Fruit fly (Drosophila melanogaster) whole organism, embryonic: Measurements from ENCODE around the gene Tyler.

Source experiments
- Bgb ChIP-seq: fragments of 200-800 bp; sonication (Bioruptor generic); IDR thresholded peaks from 2 replicates; pipeline ENCODE4 v1.3.6; 2022; ENCODE audit warnings: missing biosample characterization, missing genetic modification characterization; ENCODE audit not compliant: partially characterized antibody
- CG10209 ChIP-seq: fragments of 200-800 bp; sonication (Bioruptor generic); optimal IDR thresholded peaks from 3 replicates; lab custom pipeline; 2017; ENCODE audit warnings: missing biosample characterization, mild to moderate bottlenecking, missing genetic modification characterization, missing genetic modification reagents
- CG11696 ChIP-seq: fragments of 200-800 bp; sonication (Bioruptor generic); IDR thresholded peaks from 2 replicates; pipeline ENCODE4 v1.3.6; 2022; ENCODE audit warnings: missing biosample characterization, missing genetic modification characterization
- CG12391 ChIP-seq: fragments of 200-800 bp; sonication (Bioruptor generic); optimal IDR thresholded peaks from 3 replicates; lab custom pipeline; 2018; ENCODE audit warnings: missing biosample characterization, mild to moderate bottlenecking, missing genetic modification characterization, moderate library complexity
- CG13123 ChIP-seq: fragments of 200-800 bp; sonication (Bioruptor generic); optimal IDR thresholded peaks from 2 replicates; lab custom pipeline; 2016; ENCODE audit warnings: missing biosample characterization, missing genetic modification characterization
- CG13624 ChIP-seq: fragments of 200-800 bp; sonication (Bioruptor generic); optimal IDR thresholded peaks from 2 replicates; lab custom pipeline; 2016; ENCODE audit warnings: missing biosample characterization, missing genetic modification characterization
- CG16813 ChIP-seq: fragments of 200-800 bp; sonication (Bioruptor generic); IDR thresholded peaks from 3 replicates; pipeline ENCODE4 v1.3.6; 2022; ENCODE audit warnings: missing biosample characterization, missing genetic modification characterization; ENCODE audit not compliant: partially characterized antibody
- CG17802 ChIP-seq: fragments of 200-800 bp; sonication (Bioruptor generic); optimal IDR thresholded peaks from 2 replicates; lab custom pipeline; 2018; ENCODE audit warnings: missing biosample characterization, mild to moderate bottlenecking, missing genetic modification characterization, moderate library complexity
- CG18262 ChIP-seq: fragments of 200-800 bp; optimal IDR thresholded peaks from 3 replicates; lab custom pipeline; 2019; ENCODE audit warnings: missing biosample characterization, mild to moderate bottlenecking, missing genetic modification characterization, moderate library complexity
- CG32532 ChIP-seq: fragments of 200-800 bp; sonication (Bioruptor generic); IDR thresholded peaks from 2 replicates; pipeline ENCODE4 v1.3.6; 2022; ENCODE audit warnings: missing biosample characterization, missing genetic modification characterization
- CG32767 ChIP-seq: fragments of 200-800 bp; sonication (Bioruptor generic); IDR thresholded peaks from 2 replicates; pipeline ENCODE4 v1.3.6; 2022; ENCODE audit warnings: missing biosample characterization, missing genetic modification characterization
- CG3847 ChIP-seq: fragments of 200-800 bp; sonication (Bioruptor generic); IDR thresholded peaks from 2 replicates; pipeline ENCODE4 v1.3.6; 2022; ENCODE audit warnings: missing biosample characterization, missing genetic modification characterization
- CG6854 ChIP-seq: fragments of 200-800 bp; sonication (Bioruptor generic); optimal IDR thresholded peaks from 3 replicates; lab custom pipeline; 2017; ENCODE audit warnings: missing biosample characterization, mild to moderate bottlenecking, missing genetic modification characterization
- CG7357 ChIP-seq: fragments of 200-800 bp; sonication (Bioruptor generic); IDR thresholded peaks from 3 replicates; pipeline ENCODE4 v1.3.6; 2022; ENCODE audit warnings: missing biosample characterization, missing genetic modification characterization
- CG8290 ChIP-seq, 3 experiments: fragments of 200-800 bp; sonication (Bioruptor generic); optimal IDR thresholded peaks; 2 replicates each; lab custom pipeline; 2016 to 2019; ENCODE audit warnings: missing biosample characterization in 3 of 3, missing genetic modification characterization in 3 of 3, mild to moderate bottlenecking in 2 of 3, moderate library complexity in 1 of 3
- CG9797 ChIP-seq: fragments of 200-800 bp; sonication (Bioruptor generic); optimal IDR thresholded peaks from 3 replicates; lab custom pipeline; 2018; ENCODE audit warnings: missing biosample characterization, mild to moderate bottlenecking, missing genetic modification characterization
- CHES-1-like ChIP-seq: fragments of 200-800 bp; sonication (Bioruptor generic); optimal IDR thresholded peaks from 2 replicates; lab custom pipeline; 2016; ENCODE audit warnings: missing biosample characterization, missing genetic modification characterization
- Dek ChIP-seq: fragments of 200-800 bp; sonication (Bioruptor generic); optimal IDR thresholded peaks from 3 replicates; lab custom pipeline; 2019; ENCODE audit warnings: missing biosample characterization, mild to moderate bottlenecking, missing genetic modification characterization, moderate library complexity
- Dip2 ChIP-seq: fragments of 200-800 bp; sonication (Bioruptor generic); IDR thresholded peaks from 2 replicates; pipeline ENCODE4 v1.3.6; 2022; ENCODE audit warnings: missing biosample characterization, missing genetic modification characterization
- Dip3 ChIP-seq: fragments of 200-800 bp; sonication (Bioruptor generic); optimal IDR thresholded peaks from 3 replicates; lab custom pipeline; 2016; ENCODE audit warnings: missing biosample characterization, missing genetic modification characterization
- Dp ChIP-seq: fragments of 200-800 bp; sonication (Bioruptor generic); optimal IDR thresholded peaks from 2 replicates; lab custom pipeline; 2018; ENCODE audit warnings: missing biosample characterization, mild to moderate bottlenecking, missing genetic modification characterization, moderate library complexity
- Dref ChIP-seq: fragments of 200-800 bp; sonication (Bioruptor generic); IDR thresholded peaks from 2 replicates; pipeline ENCODE4 v1.3.6; 2022; ENCODE audit warnings: missing biosample characterization, missing genetic modification characterization
- Gsc ChIP-seq: fragments of 200-800 bp; sonication (Bioruptor generic); IDR thresholded peaks from 2 replicates; pipeline ENCODE4 v1.3.6; 2022; ENCODE audit warnings: missing biosample characterization, missing genetic modification characterization
- NFAT ChIP-seq: fragments of 200-800 bp; sonication (Bioruptor generic); IDR thresholded peaks from 2 replicates; pipeline ENCODE4 v1.3.6; 2022; ENCODE audit warnings: missing biosample characterization, missing genetic modification characterization
- Neu2 ChIP-seq: fragments of 200-800 bp; sonication (Bioruptor generic); optimal IDR thresholded peaks from 3 replicates; lab custom pipeline; 2016; ENCODE audit warnings: missing biosample characterization, missing genetic modification characterization, borderline replicate concordance
- Rfx ChIP-seq: fragments of 200-800 bp; sonication (Bioruptor generic); IDR thresholded peaks from 2 replicates; pipeline ENCODE4 v1.3.6; 2022; ENCODE audit warnings: missing biosample characterization, missing genetic modification characterization
- Stat92E ChIP-seq, 3 experiments: fragments of >200 bp in 2 of 3; fragments of 200-800 bp in 1 of 3; sonication (Bioruptor generic) in 1 of 3; optimal IDR thresholded peaks; 2 replicates each; lab custom pipeline; 2017 to 2019; ENCODE audit warnings: missing biosample characterization in 3 of 3, missing genetic modification characterization in 3 of 3, mild to moderate bottlenecking in 1 of 3, moderate library complexity in 1 of 3
- Xrp1 ChIP-seq: fragments of 200-800 bp; sonication (Bioruptor generic); IDR thresholded peaks from 2 replicates; pipeline ENCODE4 v1.3.6; 2022; ENCODE audit warnings: missing biosample characterization, missing genetic modification characterization
- YL-1 ChIP-seq: fragments of 200-800 bp; sonication (Bioruptor generic); optimal IDR thresholded peaks from 3 replicates; lab custom pipeline; 2017; ENCODE audit warnings: missing biosample characterization, mild to moderate bottlenecking, missing genetic modification characterization
- amos ChIP-seq: fragments of 200-800 bp; sonication (Bioruptor generic); IDR thresholded peaks from 2 replicates; pipeline ENCODE4 v1.3.6; 2022; ENCODE audit warnings: missing biosample characterization, missing genetic modification characterization; ENCODE audit not compliant: partially characterized antibody
- chinmo ChIP-seq: fragments of 200-800 bp; sonication (Bioruptor generic); IDR thresholded peaks from 4 replicates; pipeline ENCODE4 v1.3.6; 2022; ENCODE audit warnings: missing biosample characterization, missing genetic modification characterization; ENCODE audit not compliant: partially characterized antibody
- dpn ChIP-seq, 2 experiments: fragments of 200-800 bp; sonication (Bioruptor generic); optimal IDR thresholded peaks; 3 replicates each; lab custom pipeline; 2016; ENCODE audit warnings: missing biosample characterization in 2 of 2, missing genetic modification characterization in 2 of 2
- en ChIP-seq: fragments of 200-800 bp; sonication (Bioruptor generic); optimal IDR thresholded peaks from 2 replicates; lab custom pipeline; 2016; ENCODE audit warnings: missing biosample characterization, missing genetic modification characterization
- exex ChIP-seq: fragments of 200-800 bp; sonication (Bioruptor generic); optimal IDR thresholded peaks from 4 replicates; lab custom pipeline; 2018; ENCODE audit warnings: missing biosample characterization, mild to moderate bottlenecking, missing genetic modification characterization, moderate library complexity
- grau ChIP-seq: fragments of 200-800 bp; optimal IDR thresholded peaks from 3 replicates; lab custom pipeline; 2019; ENCODE audit warnings: missing biosample characterization, mild to moderate bottlenecking, missing genetic modification characterization, moderate library complexity
- hbn ChIP-seq: fragments of 200-800 bp; sonication (Bioruptor generic); IDR thresholded peaks from 2 replicates; pipeline ENCODE4 v1.3.6; 2022; ENCODE audit warnings: missing biosample characterization, missing genetic modification characterization; ENCODE audit not compliant: partially characterized antibody
- ind ChIP-seq: fragments of 200-800 bp; sonication (Bioruptor generic); optimal IDR thresholded peaks from 3 replicates; lab custom pipeline; 2016; ENCODE audit warnings: missing biosample characterization, missing genetic modification characterization
- kay ChIP-seq: fragments of 200-800 bp; sonication (Bioruptor generic); optimal IDR thresholded peaks from 2 replicates; lab custom pipeline; 2016; ENCODE audit warnings: missing biosample characterization, missing genetic modification characterization
- knrl ChIP-seq: fragments of 200-800 bp; sonication (Bioruptor generic); IDR thresholded peaks from 3 replicates; pipeline ENCODE4 v1.3.6; 2022; ENCODE audit warnings: missing biosample characterization, missing genetic modification characterization; ENCODE audit not compliant: partially characterized antibody
- lbe ChIP-seq: fragments of 200-800 bp; sonication (Bioruptor generic); optimal IDR thresholded peaks from 2 replicates; lab custom pipeline; 2016; ENCODE audit warnings: missing biosample characterization, mild to moderate bottlenecking, missing genetic modification characterization
- mirr ChIP-seq: fragments of 200-800 bp; sonication (Bioruptor generic); optimal IDR thresholded peaks from 3 replicates; lab custom pipeline; 2018; ENCODE audit warnings: missing biosample characterization, mild to moderate bottlenecking, missing genetic modification characterization
- prd ChIP-seq, 3 experiments: fragments of >200 bp in 2 of 3; fragments of 200-800 bp in 1 of 3; sonication (Bioruptor generic) in 1 of 3; optimal IDR thresholded peaks in 2 of 3; IDR thresholded peaks in 1 of 3; 2 replicates in 2 of 3; 3 replicates in 1 of 3; pipeline versions ENCODE4 v1.3.6 to Lab custom; 2017 to 2022; ENCODE audit warnings: missing biosample characterization in 1 of 3, missing genetic modification characterization in 1 of 3
- slbo ChIP-seq: fragments of 200-800 bp; sonication (Bioruptor generic); IDR thresholded peaks from 2 replicates; pipeline ENCODE4 v1.3.6; 2022; ENCODE audit warnings: missing biosample characterization, missing genetic modification characterization
- sqz ChIP-seq: fragments of 200-800 bp; sonication (Bioruptor generic); optimal IDR thresholded peaks from 3 replicates; lab custom pipeline; 2018; ENCODE audit warnings: missing biosample characterization, mild to moderate bottlenecking, missing genetic modification characterization
- sug ChIP-seq: fragments of 200-800 bp; optimal IDR thresholded peaks from 2 replicates; lab custom pipeline; 2019; ENCODE audit warnings: missing biosample characterization, mild to moderate bottlenecking, missing genetic modification characterization, moderate library complexity
- tll ChIP-seq, 2 experiments: fragments of 200-800 bp in 1 of 2; fragments of >200 bp in 1 of 2; sonication (Bioruptor generic) in 1 of 2; optimal IDR thresholded peaks; 2 replicates each; lab custom pipeline; 2017 to 2019; ENCODE audit warnings: missing biosample characterization in 2 of 2, missing genetic modification characterization in 2 of 2, mild to moderate bottlenecking in 1 of 2, moderate library complexity in 1 of 2
- trem ChIP-seq: fragments of 200-800 bp; optimal IDR thresholded peaks from 3 replicates; lab custom pipeline; 2019; ENCODE audit warnings: missing biosample characterization, mild to moderate bottlenecking, missing genetic modification characterization, moderate library complexity
- ttk ChIP-seq: fragments of 200-800 bp; sonication (Bioruptor generic); IDR thresholded peaks from 2 replicates; pipeline ENCODE4 v2.1.2; 2022; ENCODE audit warnings: missing biosample characterization, missing genetic modification characterization
- vvl ChIP-seq: fragments of 200-800 bp; sonication (Bioruptor generic); IDR thresholded peaks from 2 replicates; pipeline ENCODE4 v1.3.6; 2022; ENCODE audit warnings: missing biosample characterization, missing genetic modification characterization

Gene Tyler

DNA sequence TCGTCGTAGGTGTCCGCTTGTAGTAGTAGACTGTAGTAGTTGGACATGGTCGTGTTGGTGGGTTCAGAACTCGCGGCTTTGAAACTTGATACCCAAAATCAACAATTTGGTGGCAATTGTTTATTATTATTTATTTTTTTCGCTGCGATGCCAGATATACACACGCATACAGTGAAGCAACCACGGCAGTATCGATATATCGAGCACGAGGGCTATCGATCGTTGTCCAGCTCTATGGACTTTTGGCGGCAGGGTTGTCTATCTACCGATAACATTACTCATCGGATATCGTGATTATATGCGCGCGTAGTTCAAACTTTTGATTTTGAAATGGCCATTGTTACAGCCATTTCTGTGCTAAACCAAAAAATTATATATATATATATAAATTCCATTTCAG, 9.7 kb upstream of the Tyler start, which contains the start of gene CG14220 (continued):
- peak; percentile 28 for TF ChIP-seq sug
- no peak for TF ChIP-seq kay (GFP tag; lab: Kevin White, UChicago)
- peak; percentile 63 for TF ChIP-seq YL-1 (GFP tag; lab: Kevin White, UChicago)
- TF ChIP-seq amos (GFP tag; lab: Robert Waterston, UW), result peak; percentile 95
- peak; percentile 90 for TF ChIP-seq hbn (GFP tag; lab: Robert Waterston, UW)
- no peak for TF ChIP-seq NFAT (GFP tag; lab: Robert Waterston, UW)
- TF ChIP-seq CG13624 (GFP tag; lab: Kevin White, UChicago), result peak; percentile 7
- peak in 1 of 2 experiments; percentile 10 for TF ChIP-seq dpn (GFP tag; optimal IDR thresholded peaks at IDR 0.05; lab: Kevin White, UChicago)
- no peak for TF ChIP-seq CG8290 (GFP tag; optimal IDR thresholded peaks at IDR 0.05; lab: Kevin White, UChicago)
- TF ChIP-seq CG8290 (tag; optimal IDR thresholded peaks at IDR 0.05; lab: Kevin White, UChicago), result peak in 1 of 2 experiments; percentile 72
- no peak for TF ChIP-seq CG7357 (GFP tag; lab: Robert Waterston, UW)
- peak; percentile 7; the same call in 1 of the 2 replicates for TF ChIP-seq Rfx (GFP tag; lab: Robert Waterston, UW)
- no peak for TF ChIP-seq Gsc
- peak; percentile 13 for TF ChIP-seq Dek
- TF ChIP-seq ind (GFP tag; lab: Kevin White, UChicago), result no peak
- no peak for TF ChIP-seq CG17802 (tag; lab: Kevin White, UChicago)
- peak; percentile 93 for TF ChIP-seq chinmo
- TF ChIP-seq Bgb (GFP tag; lab: Robert Waterston, UW), result peak; percentile 97
- no peak for TF ChIP-seq CG6854 (GFP tag; lab: Kevin White, UChicago)
- peak; percentile 87 for TF ChIP-seq trem (tag; lab: Kevin White, UChicago)
- TF ChIP-seq CG3847 (GFP tag; lab: Robert Waterston, UW), result no peak
- TF ChIP-seq Dip2 (GFP tag; lab: Robert Waterston, UW), result no peak
- peak; percentile 87 for TF ChIP-seq knrl
- TF ChIP-seq CG10209 (GFP tag; lab: Kevin White, UChicago), result no peak
- TF ChIP-seq CG32767, result peak; percentile 45; the same call in 1 of the 2 replicates
- TF ChIP-seq en (GFP tag; lab: Kevin White, UChicago), result no peak
- TF ChIP-seq CG18262, result peak; percentile 7
- peak; percentile 92 for TF ChIP-seq Dp (GFP tag; lab: Kevin White, UChicago)
- TF ChIP-seq Dref, result peak; percentile 99
- TF ChIP-seq vvl, result no peak
- TF ChIP-seq tll (GFP tag; optimal IDR thresholded peaks at IDR 0.05; lab: Kevin White, UChicago), result no peak
- no peak for TF ChIP-seq mirr
- TF ChIP-seq CG13123 (GFP tag; lab: Kevin White, UChicago), result no peak
- no peak for TF ChIP-seq ttk (GFP tag; lab: Robert Waterston, UW)
- TF ChIP-seq exex (tag; lab: Kevin White, UChicago), result peak; percentile 6
- TF ChIP-seq slbo (GFP tag; lab: Robert Waterston, UW), result peak; percentile 36; the same call in 1 of the 2 replicates
- TF ChIP-seq CG9797, result peak; percentile 39
- peak; percentile 5 for TF ChIP-seq sqz (GFP tag; lab: Kevin White, UChicago)
- TF ChIP-seq Xrp1, result 0 out of 2 replicates have a peak, but pooled peaks have one; percentile 13
- no peak for TF ChIP-seq CG11696 (GFP tag; lab: Robert Waterston, UW)
- no peak for TF ChIP-seq Neu2 (GFP tag; lab: Kevin White, UChicago)
- TF ChIP-seq CG12391 (tag; lab: Kevin White, UChicago), result peak; percentile 19
- peak; percentile 32 for TF ChIP-seq lbe (GFP tag; lab: Kevin White, UChicago)
- TF ChIP-seq grau (tag; lab: Kevin White, UChicago), result peak; percentile 78
- peak; percentile 10 for TF ChIP-seq CHES-1-like (GFP tag; lab: Kevin White, UChicago)
- TF ChIP-seq Stat92E (GFP tag; optimal IDR thresholded peaks at IDR 0.05; lab: Kevin White, UChicago), result peak in 1 of 3 experiments; percentile 46
- TF ChIP-seq CG16813 (GFP tag; lab: Robert Waterston, UW), result peak; percentile 93
- TF ChIP-seq Dip3 (GFP tag; lab: Kevin White, UChicago), result no peak
- TF ChIP-seq prd (optimal IDR thresholded peaks at IDR 0.05; lab: Kevin White, UChicago), result no peak
- TF ChIP-seq prd (GFP tag; IDR thresholded peaks at IDR 0.05; lab: Robert Waterston, UW), result no peak
- TF ChIP-seq CG32532 (GFP tag; lab: Robert Waterston, UW), result no peak
